Worm (Caenorhabditis elegans): ENCODE measurements around the gene pin-2.

pin-2 gene

DNA sequence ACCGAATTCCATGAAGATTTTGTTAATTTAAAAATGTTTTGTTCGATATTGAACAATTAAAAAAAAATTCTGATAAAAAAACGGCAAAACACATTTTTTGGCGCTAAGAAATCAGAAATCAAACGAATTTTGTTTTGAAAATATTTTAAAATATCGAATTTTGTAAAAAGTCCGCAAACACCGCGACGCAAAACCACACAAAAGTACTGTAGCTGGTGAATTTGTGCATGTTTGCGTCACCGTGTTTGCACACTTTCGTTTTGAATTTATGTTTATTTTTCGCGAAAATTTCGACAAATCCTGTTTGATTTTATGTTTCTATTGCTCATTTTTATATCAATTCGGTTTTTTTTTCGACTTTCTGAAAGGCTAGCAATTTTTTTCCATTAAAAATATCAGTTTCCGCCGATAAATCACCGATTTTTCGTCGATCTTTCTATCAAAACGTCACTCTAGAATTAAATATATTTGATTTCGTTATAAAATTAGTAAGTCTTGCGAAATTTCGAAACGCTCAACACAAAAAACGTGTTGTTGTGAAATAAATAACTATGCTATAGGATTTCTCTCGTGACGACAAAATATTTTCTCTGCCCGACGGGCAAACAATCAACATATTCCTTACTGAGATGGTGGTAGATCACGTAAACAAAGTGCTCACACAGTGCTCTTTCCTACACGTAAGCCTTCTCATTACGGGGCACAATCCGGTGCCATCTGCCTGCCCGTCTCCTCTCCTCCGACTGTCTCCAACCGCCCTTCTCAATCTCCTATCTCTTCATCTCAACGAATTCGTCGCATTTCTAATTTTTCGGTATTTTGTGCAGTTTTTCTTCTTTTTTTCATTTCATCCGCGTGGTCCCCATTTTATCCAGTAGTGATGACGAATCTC is 38.2 kb downstream of the pin-2 start:
- peak; percentile 70 for TF ChIP-seq F33H1.4 (GFP tag; IDR thresholded peaks at IDR 0.05)
- peak; percentile 72 for TF ChIP-seq efl-1 (GFP tag; optimal IDR thresholded peaks at IDR 0.05)
- no peak for TF ChIP-seq let-526 (GFP tag; IDR thresholded peaks at IDR 0.05)
- TF ChIP-seq F23B12.7 (tag; optimal IDR thresholded peaks at IDR 0.05; ENCODE audit: insufficient read depth) = peak; percentile 20
- TF ChIP-seq snpc-1.3 (tag; optimal IDR thresholded peaks at IDR 0.05; ENCODE audit: insufficient read depth) = peak; percentile 66
- peak; percentile 95 for TF ChIP-seq B0019.2 (GFP tag; conservative IDR thresholded peaks at IDR 0.05)
- peak; percentile 76 for TF ChIP-seq ceh-91 (GFP tag; IDR thresholded peaks at IDR 0.05)
- no peak for TF ChIP-seq egl-44 (GFP tag; IDR thresholded peaks at IDR 0.05)
- no peak for TF ChIP-seq T26A5.8 (tag; optimal IDR thresholded peaks at IDR 0.05)
- no peak for TF ChIP-seq zfh-2 (GFP tag; conservative IDR thresholded peaks at IDR 0.05)
- no peak for TF ChIP-seq lsy-27 (tag; optimal IDR thresholded peaks at IDR 0.05; ENCODE audit: borderline replicate concordance, insufficient read depth)
- peak; percentile 43; the same call in 1 of the 2 replicates for TF ChIP-seq B0336.3 (GFP tag; IDR thresholded peaks at IDR 0.05)
- TF ChIP-seq madf-8 (GFP tag; conservative IDR thresholded peaks at IDR 0.05) = peak; percentile 66
- no peak for TF ChIP-seq madf-3 (GFP tag; IDR thresholded peaks at IDR 0.05)
- TF ChIP-seq lin-54 (GFP tag; optimal IDR thresholded peaks at IDR 0.05) = peak; percentile 81
- 0 out of 2 replicates have a peak, but pooled peaks have one; percentile 32 for TF ChIP-seq rcor-1 (GFP tag; IDR thresholded peaks at IDR 0.05)
- peak; percentile 95 for TF ChIP-seq lsl-1 (GFP tag; optimal IDR thresholded peaks at IDR 0.05)
- peak; percentile 20; the same call in 1 of the 2 replicates for TF ChIP-seq hmg-1.2 (GFP tag; IDR thresholded peaks at IDR 0.05)
- peak; percentile 71 for TF ChIP-seq snpc-1.1 (tag; optimal IDR thresholded peaks at IDR 0.05; ENCODE audit: insufficient read depth)
- TF ChIP-seq sptf-2 (GFP tag; optimal IDR thresholded peaks at IDR 0.05) = no peak
- TF ChIP-seq nfyb-1 (GFP tag; IDR thresholded peaks at IDR 0.05) = no peak
- no peak for TF ChIP-seq aptf-2 (GFP tag; conservative IDR thresholded peaks at IDR 0.05)
- TF ChIP-seq ama-1 (optimal IDR thresholded peaks at IDR 0.05) = no peak
- TF ChIP-seq ama-1 (GFP tag; optimal IDR thresholded peaks at IDR 0.05) = no peak
- TF ChIP-seq madf-6 (GFP tag; IDR thresholded peaks at IDR 0.05) = peak; percentile 87
- TF ChIP-seq snpc-4 (GFP tag; optimal IDR thresholded peaks at IDR 0.05) = peak; percentile 10
- peak in 3 of 4 experiments; percentile 49 to 80 (median 68) for TF ChIP-seq snpc-4 (tag; optimal IDR thresholded peaks at IDR 0.05)
- TF ChIP-seq nfya-2 (GFP tag; IDR thresholded peaks at IDR 0.05) = no peak
- TF ChIP-seq dpl-1 (GFP tag; optimal IDR thresholded peaks at IDR 0.05) = peak; percentile 31
- peak; percentile 62 for TF ChIP-seq F49E8.2 (tag; optimal IDR thresholded peaks at IDR 0.05; ENCODE audit: insufficient read depth)
- peak; percentile 60 for TF ChIP-seq xnd-1 (tag; optimal IDR thresholded peaks at IDR 0.05)
- no peak; the same call in 1 of the 2 replicates for TF ChIP-seq mcd-1 (GFP tag; IDR thresholded peaks at IDR 0.05)
- no peak for TF ChIP-seq lin-40 (tag; optimal IDR thresholded peaks at IDR 0.05)
- TF ChIP-seq aptf-3 (GFP tag; IDR thresholded peaks at IDR 0.05) = no peak
- peak; percentile 37 for TF ChIP-seq tbp1 (GFP tag; optimal IDR thresholded peaks at IDR 0.05)
- TF ChIP-seq dox-1 (GFP tag; IDR thresholded peaks at IDR 0.05) = peak; percentile 54
- no peak for TF ChIP-seq K11D2.4 (GFP tag; IDR thresholded peaks at IDR 0.05)
- 0 out of 2 replicates have a peak, but pooled peaks have one; percentile 16 for TF ChIP-seq cebp-1 (GFP tag; IDR thresholded peaks at IDR 0.05)
- TF ChIP-seq cebp-1 (tag; optimal IDR thresholded peaks at IDR 0.05) = peak; percentile 90
- TF ChIP-seq F57C9.4 (tag; optimal IDR thresholded peaks at IDR 0.05) = no peak
- no peak for TF ChIP-seq F10E7.11 (tag; optimal IDR thresholded peaks at IDR 0.05)
- 0 out of 2 replicates have a peak, but pooled peaks have one; percentile 36 for TF ChIP-seq attf-6 (GFP tag; IDR thresholded peaks at IDR 0.05)
- peak; percentile 83 for TF ChIP-seq snpc-3.4 (tag; optimal IDR thresholded peaks at IDR 0.05)
- peak; percentile 73 for TF ChIP-seq D2030.7 (GFP tag; IDR thresholded peaks at IDR 0.05)
